Worm (Caenorhabditis elegans) whole organism, L4 larva: Measurements from ENCODE around the gene Y54F10BM.20.
A peak's percentile ranks its signal among the peaks of the same experiment; 100 is the strongest.

ENCODE experiments used
- D1046.2 ChIP-seq: fragments of 200-800 bp; sonication (Bioruptor generic); IDR thresholded peaks from 2 replicates; pipeline ENCODE4 v1.3.6; 2022; ENCODE audit warnings: missing genetic modification characterization, missing compliant biosample characterization
- F37D6.2 ChIP-seq: sonication (generic microtip); optimal IDR thresholded peaks from 2 replicates; lab custom pipeline; 2016; ENCODE audit warnings: mild to moderate bottlenecking, missing genetic modification characterization, missing compliant biosample characterization
- Y5F2A.4 ChIP-seq: fragments of 200-800 bp; sonication (Bioruptor generic); optimal IDR thresholded peaks from 2 replicates; lab custom pipeline; 2018; ENCODE audit warnings: mild to moderate bottlenecking, missing genetic modification characterization, missing compliant biosample characterization
- Y75B8A.6 ChIP-seq: fragments of 200-800 bp; sonication (Bioruptor generic); IDR thresholded peaks from 2 replicates; pipeline ENCODE4 v1.3.6; 2022; ENCODE audit warnings: missing genetic modification reagents, missing genetic modification characterization, missing compliant biosample characterization
- aha-1 ChIP-seq: fragments of 150-350 bp; peaks from one replicate; lab custom pipeline; 2014; ENCODE audit warnings: missing biosample characterization, missing genetic modification characterization
- aly-2 ChIP-seq: sonication (generic microtip); optimal IDR thresholded peaks from 2 replicates; lab custom pipeline; 2018; ENCODE audit warnings: missing biosample characterization, missing genetic modification characterization
- ceh-20 ChIP-seq: fragments of 200-800 bp; sonication (Bioruptor generic); IDR thresholded peaks from 2 replicates; pipeline ENCODE4 v1.3.6; 2022; ENCODE audit warnings: missing genetic modification reagents, missing genetic modification characterization, missing compliant biosample characterization
- ceh-28 ChIP-seq: fragments of 150-350 bp; optimal IDR thresholded peaks from 2 replicates; lab custom pipeline; 2014; ENCODE audit warnings: missing biosample characterization, missing genetic modification reagents, missing genetic modification characterization
- ceh-82 ChIP-seq: sonication (generic microtip); optimal IDR thresholded peaks from 2 replicates; lab custom pipeline; 2017; ENCODE audit warnings: missing biosample characterization, missing genetic modification characterization
- daf-8 ChIP-seq: fragments of 200-800 bp; sonication (Bioruptor generic); IDR thresholded peaks from 2 replicates; pipeline ENCODE4 v1.3.6; 2022; ENCODE audit warnings: missing genetic modification characterization, missing compliant biosample characterization
- dmd-8 ChIP-seq: fragments of 200-800 bp; sonication (Bioruptor generic); IDR thresholded peaks from 2 replicates; pipeline ENCODE4 v1.3.6; 2022; ENCODE audit warnings: missing genetic modification characterization, missing compliant biosample characterization
- dmd-9 ChIP-seq: fragments of 200-800 bp; sonication (Bioruptor generic); IDR thresholded peaks from 2 replicates; pipeline ENCODE4 v1.3.6; 2022; ENCODE audit warnings: missing genetic modification reagents, missing genetic modification characterization, missing compliant biosample characterization
- dpl-1 ChIP-seq: fragments of 150-350 bp; optimal IDR thresholded peaks from 2 replicates; lab custom pipeline; 2014; ENCODE audit warnings: missing biosample characterization, missing genetic modification reagents, missing genetic modification characterization
- egl-27 ChIP-seq: sonication (generic microtip); optimal IDR thresholded peaks from 3 replicates; lab custom pipeline; 2017; ENCODE audit warnings: missing biosample characterization, missing genetic modification reagents, missing genetic modification characterization
- gei-8 ChIP-seq: fragments of 200-800 bp; sonication (Bioruptor generic); optimal IDR thresholded peaks from 2 replicates; lab custom pipeline; 2018; ENCODE audit warnings: mild to moderate bottlenecking, missing genetic modification characterization, missing compliant biosample characterization
- lim-7 ChIP-seq: fragments of 200-800 bp; sonication (Bioruptor generic); IDR thresholded peaks from 2 replicates; pipeline ENCODE4 v1.3.6; 2022; ENCODE audit warnings: missing genetic modification characterization, missing compliant biosample characterization
- lin-38 ChIP-seq: fragments of 200-800 bp; sonication (Bioruptor generic); IDR thresholded peaks from 2 replicates; pipeline ENCODE4 v1.3.6; 2022; ENCODE audit warnings: missing genetic modification reagents, missing genetic modification characterization, missing compliant biosample characterization
- lir-3 ChIP-seq: sonication (generic microtip); optimal IDR thresholded peaks from 2 replicates; lab custom pipeline; 2016; ENCODE audit warnings: mild to moderate bottlenecking, missing genetic modification characterization, missing compliant biosample characterization
- mep-1 ChIP-seq: fragments of 150-350 bp; sonication (generic microtip); optimal IDR thresholded peaks from 3 replicates; lab custom pipeline; 2014; ENCODE audit warnings: missing biosample characterization, missing genetic modification characterization
- nhr-11 ChIP-seq: fragments of 150-350 bp; optimal IDR thresholded peaks from 2 replicates; lab custom pipeline; 2014; ENCODE audit warnings: missing biosample characterization, missing genetic modification characterization
- nhr-111 ChIP-seq: fragments of 200-800 bp; sonication (Bioruptor generic); optimal IDR thresholded peaks from 2 replicates; lab custom pipeline; 2018; ENCODE audit warnings: mild to moderate bottlenecking, missing genetic modification characterization, missing compliant biosample characterization
- nhr-25 ChIP-seq: sonication (generic microtip); optimal IDR thresholded peaks from 2 replicates; lab custom pipeline; 2017; ENCODE audit warnings: missing genetic modification characterization, mild to moderate bottlenecking, missing compliant biosample characterization, antibody characterized with exemption, moderate library complexity, borderline replicate concordance; ENCODE audit not compliant: insufficient read depth
- nhr-42 ChIP-seq: fragments of 200-800 bp; sonication (Bioruptor generic); IDR thresholded peaks from 2 replicates; pipeline ENCODE4 v1.3.6; 2022; ENCODE audit warnings: missing genetic modification characterization, missing compliant biosample characterization
- nhr-48 ChIP-seq: sonication (generic microtip); optimal IDR thresholded peaks from 2 replicates; lab custom pipeline; 2016; ENCODE audit warnings: mild to moderate bottlenecking, missing genetic modification characterization, missing compliant biosample characterization
- saeg-2 ChIP-seq: fragments of 200-800 bp; sonication (Bioruptor generic); IDR thresholded peaks from 2 replicates; pipeline ENCODE4 v1.3.6; 2022; ENCODE audit warnings: missing genetic modification reagents, missing genetic modification characterization, missing compliant biosample characterization
- set-16 ChIP-seq: fragments of 200-800 bp; sonication (Bioruptor generic); IDR thresholded peaks from 2 replicates; pipeline ENCODE4 v1.3.6; 2022; ENCODE audit warnings: missing genetic modification reagents, missing genetic modification characterization, missing compliant biosample characterization
- spr-1 ChIP-seq: sonication (generic microtip); optimal IDR thresholded peaks from 2 replicates; lab custom pipeline; 2016; ENCODE audit warnings: mild to moderate bottlenecking, missing genetic modification characterization, missing compliant biosample characterization
- tag-97 ChIP-seq: fragments of 200-800 bp; sonication (Bioruptor generic); IDR thresholded peaks from 2 replicates; pipeline ENCODE4 v1.3.6; 2022; ENCODE audit warnings: missing genetic modification characterization, missing compliant biosample characterization
- unc-39 ChIP-seq: sonication (generic microtip); optimal IDR thresholded peaks from 2 replicates; lab custom pipeline; 2017; ENCODE audit warnings: missing biosample characterization, missing genetic modification characterization
- unc-62 ChIP-seq, 3 experiments: fragments of 150-350 bp in 1 of 3; sonication (generic microtip); optimal IDR thresholded peaks in 2 of 3; peaks in 1 of 3; 1 replicate in 1 of 3; 2 replicates in 2 of 3; lab custom pipeline; 2014 to 2017; ENCODE audit warnings: missing biosample characterization in 3 of 3, missing genetic modification characterization in 3 of 3, missing genetic modification reagents in 3 of 3, missing genotype in 1 of 3
- ztf-7 ChIP-seq: fragments of 150-350 bp; optimal IDR thresholded peaks from 2 replicates; lab custom pipeline; 2014; ENCODE audit warnings: missing biosample characterization, missing genetic modification characterization

The Y54F10BM.20 gene

DNA sequence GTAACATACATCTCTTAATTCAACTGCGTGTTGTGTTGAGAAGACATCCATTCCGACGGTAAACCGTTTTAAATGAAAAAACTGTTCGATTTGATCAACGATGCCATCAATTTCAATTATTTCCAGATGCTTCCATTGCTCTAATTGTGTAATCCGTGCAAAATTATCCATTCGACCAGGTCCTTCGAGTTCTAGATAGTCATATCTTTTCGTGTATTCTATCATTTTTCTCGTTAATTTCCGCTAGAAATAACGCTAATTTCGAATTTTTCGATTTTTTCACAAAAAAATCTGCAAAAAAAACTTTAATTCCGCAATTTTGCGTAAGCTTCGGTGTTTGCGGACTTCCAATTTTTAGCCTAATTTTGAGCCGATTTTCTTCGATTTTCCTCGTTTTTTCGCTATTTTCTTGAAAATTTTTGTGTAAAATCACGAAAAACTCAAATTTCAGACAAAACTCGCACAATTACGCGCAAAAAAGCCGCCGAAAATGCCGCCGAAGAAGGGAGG, 6.0 kb downstream of the Y54F10BM.20 start, which contains the start of the genes fbxa-66 and iffb-1:
Gene fbxa-66, minus strand, starts transcription at position 51 of the 510 bp plus-strand sequence.
Gene iffb-1, plus strand, starts transcription at position 452 of the 510 bp plus-strand sequence.
- TF ChIP-seq ceh-20 (no peak), lin-38 (GFP tag; lab: Robert Waterston, UW) (peak; percentile 47), dpl-1 (GFP tag; lab: Kevin White, UChicago) (peak; percentile 60)

DNA sequence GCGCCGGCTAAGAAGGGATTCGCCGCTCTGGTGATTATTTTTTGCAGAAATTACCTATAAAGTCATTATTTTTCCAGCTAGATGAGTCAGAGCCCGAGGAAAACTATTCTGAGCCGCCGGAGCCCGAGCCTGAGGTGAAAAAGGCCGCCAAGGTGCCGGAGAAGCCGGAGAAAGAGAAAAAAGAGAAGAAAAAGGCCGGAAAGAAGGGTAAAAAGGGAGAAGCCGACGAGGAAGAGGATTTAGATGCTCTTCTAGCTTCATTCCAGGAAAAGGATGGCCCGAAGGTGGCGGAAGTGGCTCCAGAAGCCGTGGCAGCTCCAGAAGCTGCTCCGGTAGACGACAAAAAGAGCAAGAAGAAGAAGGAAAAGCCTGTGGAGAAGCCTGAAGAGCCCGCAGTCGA, 6.6 kb downstream of the Y54F10BM.20 start:
- TF ChIP-seq set-16 (GFP tag; lab: Robert Waterston, UW) (peak; percentile 86), aha-1 (tag; lab: Kevin White, UChicago) (peak; percentile 83), Y75B8A.6 (GFP tag; lab: Robert Waterston, UW) (no peak), nhr-111 (GFP tag; lab: Kevin White, UChicago) (no peak), unc-62 (GFP tag; optimal IDR thresholded peaks at IDR 0.05 in 1 of 2; lab: Kevin White, UChicago) (peak in 1 of 2 experiments; percentile 41), unc-62 (tag; optimal IDR thresholded peaks at IDR 0.05; lab: Kevin White, UChicago) (no peak)

DNA sequence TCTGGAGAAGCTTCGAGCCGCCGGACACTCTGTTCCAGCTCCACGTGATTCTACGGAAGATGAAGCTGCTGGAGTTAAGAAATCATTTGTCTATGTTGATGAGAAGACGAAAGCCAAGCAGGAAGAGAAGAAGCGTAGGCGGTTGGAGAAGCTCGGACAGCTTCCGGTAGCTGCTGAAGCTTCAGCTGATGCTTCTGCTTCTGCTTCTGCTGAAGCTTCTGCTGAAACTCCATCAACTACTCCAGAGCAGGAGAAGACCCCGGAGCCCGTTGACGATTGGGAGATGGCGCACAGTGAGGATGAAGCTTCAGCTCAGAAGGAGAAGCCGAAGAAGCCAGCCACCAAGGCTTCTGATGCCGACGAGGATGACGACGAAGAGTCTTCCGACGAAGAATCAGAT, 8.4 kb downstream of the Y54F10BM.20 start:
- TF ChIP-seq set-16 (GFP tag; lab: Robert Waterston, UW) (peak; percentile 84), unc-62 (GFP tag; optimal IDR thresholded peaks at IDR 0.05 in 1 of 2; lab: Kevin White, UChicago) (peak in 1 of 2 experiments; percentile 9), unc-62 (tag; optimal IDR thresholded peaks at IDR 0.05; lab: Kevin White, UChicago) (no peak), gei-8 (GFP tag; lab: Kevin White, UChicago) (no peak)

DNA sequence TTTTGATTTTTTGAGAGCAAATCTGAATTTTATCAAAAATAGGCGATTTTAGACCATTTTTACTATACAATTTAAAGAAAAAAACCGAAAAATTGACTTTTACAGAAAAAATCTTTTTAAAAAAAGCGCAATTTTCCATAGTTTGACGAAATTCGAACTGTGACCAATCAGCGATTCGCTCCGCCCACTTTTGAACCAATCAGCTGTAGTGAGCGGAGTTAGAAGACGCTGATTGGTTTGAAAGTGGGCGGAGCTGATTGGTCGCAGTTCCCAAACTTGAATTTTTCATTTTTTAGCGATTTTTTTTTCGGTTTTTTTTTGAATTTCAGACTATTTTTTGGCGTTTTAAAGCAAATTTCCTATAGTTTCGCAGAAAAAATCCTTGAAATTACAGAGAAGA, 16.6 kb downstream of the Y54F10BM.20 start:
- TF ChIP-seq daf-8 (GFP tag; lab: Robert Waterston, UW) (no peak), D1046.2 (no peak), dmd-8 (GFP tag; lab: Robert Waterston, UW) (no peak), Y5F2A.4 (GFP tag; lab: Kevin White, UChicago) (no peak), saeg-2 (GFP tag; lab: Robert Waterston, UW) (no peak), nhr-42 (GFP tag; lab: Robert Waterston, UW) (no peak), lir-3 (tag; lab: Kevin White, UChicago) (no peak), Y75B8A.6 (GFP tag; lab: Robert Waterston, UW) (no peak), nhr-25 (tag; lab: Kevin White, UChicago) (no peak), dmd-9 (GFP tag; lab: Robert Waterston, UW) (no peak), set-16 (GFP tag; lab: Robert Waterston, UW) (no peak), nhr-11 (tag; lab: Kevin White, UChicago) (no peak), spr-1 (tag; lab: Kevin White, UChicago) (no peak), egl-27 (tag; lab: Kevin White, UChicago) (no peak), ztf-7 (tag; lab: Kevin White, UChicago) (no peak)

DNA sequence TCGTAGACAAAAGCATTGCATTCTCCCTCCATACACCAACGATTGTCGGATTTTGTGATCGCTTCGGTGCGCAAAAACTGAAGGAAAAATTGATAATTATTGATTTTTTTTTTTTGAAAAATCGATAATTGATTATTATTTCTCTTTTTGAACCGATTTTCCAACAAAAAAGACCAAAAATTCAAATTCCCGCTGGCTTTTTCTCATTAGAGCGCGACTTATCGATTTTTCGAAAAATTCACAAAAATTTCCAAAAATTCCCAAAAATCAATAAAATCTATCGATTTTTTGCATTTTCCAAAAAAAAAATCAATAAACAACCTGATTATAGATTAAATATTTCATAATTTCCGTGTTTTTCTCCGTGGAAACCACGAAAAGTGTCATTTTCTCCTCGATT, 20.6 kb downstream of the Y54F10BM.20 start:
- TF ChIP-seq F37D6.2 (tag; lab: Kevin White, UChicago) (no peak), ceh-28 (tag; lab: Kevin White, UChicago) (peak; percentile 85), unc-62 (GFP tag; optimal IDR thresholded peaks at IDR 0.05 in 1 of 2; lab: Kevin White, UChicago) (peak in 1 of 2 experiments; percentile 61), unc-62 (tag; optimal IDR thresholded peaks at IDR 0.05; lab: Kevin White, UChicago) (no peak)

DNA sequence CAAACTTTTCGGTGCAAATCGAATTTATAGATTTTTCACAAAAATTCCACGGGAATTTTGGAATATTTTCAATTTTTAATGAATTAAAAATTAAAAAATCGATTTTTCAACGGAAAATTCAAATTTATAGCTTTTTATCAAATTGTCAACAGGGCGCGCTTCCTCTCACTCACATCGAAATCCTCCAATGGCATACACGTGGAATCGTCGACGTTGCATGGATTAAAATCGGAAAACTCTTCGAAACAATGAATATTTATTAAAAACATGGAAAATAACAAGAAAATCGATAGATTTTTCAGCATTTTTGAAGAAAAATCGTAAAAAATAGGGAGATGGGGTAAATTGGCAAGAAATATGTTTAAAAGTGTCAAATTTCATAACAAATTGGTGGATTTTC, 21.3 kb downstream of the Y54F10BM.20 start, which contains the start of gene Y54F10BM.12:
Gene Y54F10BM.12, minus strand, starts transcription at position 344 of the 400 bp plus-strand sequence.
- TF ChIP-seq unc-62 (GFP tag; optimal IDR thresholded peaks at IDR 0.05 in 1 of 2; lab: Kevin White, UChicago): peak in 1 of 2 experiments; percentile 94
- TF ChIP-seq unc-62 (tag; optimal IDR thresholded peaks at IDR 0.05; lab: Kevin White, UChicago): no peak
- no peak for TF ChIP-seq ceh-82
- TF ChIP-seq nhr-48: no peak
- no peak for TF ChIP-seq aly-2 (tag; lab: Kevin White, UChicago)
- TF ChIP-seq tag-97 (GFP tag; lab: Robert Waterston, UW): no peak
- TF ChIP-seq lim-7 (GFP tag; lab: Robert Waterston, UW): no peak
- TF ChIP-seq mep-1 (tag; lab: Kevin White, UChicago): no peak
- TF ChIP-seq unc-39 (tag; lab: Kevin White, UChicago): no peak
